Worm (Caenorhabditis elegans): Measurements from ENCODE around the gene ttr-54.

DNA sequence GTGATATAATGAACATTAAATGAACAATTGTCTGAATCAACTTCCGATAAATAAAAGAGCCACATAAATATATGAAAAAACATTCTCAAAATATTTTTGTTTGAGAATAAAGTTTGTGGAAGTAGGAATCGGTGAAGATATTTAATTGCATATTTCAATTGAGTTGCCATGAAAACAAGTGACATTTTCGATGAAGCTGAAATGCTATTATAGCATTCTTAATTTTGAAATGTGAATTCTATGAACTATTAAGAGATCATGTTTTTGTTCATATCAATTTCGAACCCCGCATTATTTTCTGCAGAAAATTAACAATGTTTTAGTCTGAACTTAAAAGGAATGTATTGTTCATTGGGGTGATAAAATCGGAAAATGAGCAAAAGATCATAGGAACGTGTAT, 33.4 kb upstream of the ttr-54 start, which contains the start of gene irld-21:
- TF ChIP-seq elt-2 (tag; optimal IDR thresholded peaks at IDR 0.05) = no peak
- TF ChIP-seq pag-3 (tag; optimal IDR thresholded peaks at IDR 0.05; ENCODE audit: borderline replicate concordance) = no peak
- TF ChIP-seq unc-86 (tag; optimal IDR thresholded peaks at IDR 0.05) = no peak
- TF ChIP-seq ref-2 (tag; optimal IDR thresholded peaks at IDR 0.05) = no peak
- TF ChIP-seq ceh-19 (GFP tag; optimal IDR thresholded peaks at IDR 0.05) = no peak
- TF ChIP-seq ceh-6 (GFP tag; optimal IDR thresholded peaks at IDR 0.05) = no peak
- no peak for TF ChIP-seq dve-1 (tag; optimal IDR thresholded peaks at IDR 0.05)
- no peak for TF ChIP-seq elt-4 (tag; optimal IDR thresholded peaks at IDR 0.05)
